Worm (Caenorhabditis elegans) whole organism, late embryonic: ENCODE results near the gene K05B2.2.

Experiments
- nfya-1 ChIP-seq: sonication (generic microtip); optimal IDR thresholded peaks from 2 replicates; lab custom pipeline; 2017; ENCODE audit warnings: missing genetic modification characterization, mild to moderate bottlenecking, missing compliant biosample characterization, antibody characterized with exemption, moderate library complexity
- pqm-1 ChIP-seq: sonication (generic microtip); optimal IDR thresholded peaks from 2 replicates; lab custom pipeline; 2016; ENCODE audit warnings: missing genetic modification characterization, missing compliant biosample characterization

DNA sequence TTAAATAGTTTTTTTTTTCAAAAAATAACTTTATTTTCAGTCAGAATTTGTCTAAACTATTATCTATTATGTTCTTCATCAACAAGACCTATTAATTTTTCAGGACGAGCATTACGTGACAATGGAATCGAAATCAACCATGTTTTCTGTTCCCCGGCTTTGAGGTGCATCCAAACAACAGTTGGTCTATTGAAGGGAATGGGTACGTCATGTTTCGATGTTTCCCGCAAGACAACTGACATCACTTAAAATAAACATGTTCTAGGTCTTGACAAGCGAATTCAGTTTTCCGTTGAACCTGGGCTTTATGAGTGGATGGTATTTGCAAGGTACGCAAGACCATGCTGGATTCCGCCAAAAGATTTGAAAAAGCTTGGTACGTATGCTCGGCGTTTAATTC is 10.7 kb upstream of the K05B2.2 start:
- TF ChIP-seq nfya-1 (tag; lab: Kevin White, UChicago) (no peak), pqm-1 (no peak)
